Worm (Caenorhabditis elegans): ENCODE results near the gene F11E6.8.

ce11 chrIV:17413343-17413742, 37.0 kb downstream of the F11E6.8 start:
- no peak for TF ChIP-seq snpc-4 (tag; optimal IDR thresholded peaks at IDR 0.05)
- TF ChIP-seq ceh-39 (tag; optimal IDR thresholded peaks at IDR 0.05) = no peak
- TF ChIP-seq nhr-76 (tag; optimal IDR thresholded peaks at IDR 0.05) = no peak
- TF ChIP-seq zip-8 (tag; optimal IDR thresholded peaks at IDR 0.05) = no peak
- no peak for TF ChIP-seq nhr-28 (tag; optimal IDR thresholded peaks at IDR 0.05)

Data from whole organism, mixed stage, embryonic.